Worm (Caenorhabditis elegans) whole organism, young adult: Measurements from ENCODE around the gene Y49F6C.8.

Experiments used
- D2030.7 ChIP-seq: fragments of 200-800 bp; sonication (Bioruptor generic); IDR thresholded peaks from 2 replicates; pipeline ENCODE4 v1.3.6; 2022; ENCODE audit warnings: missing genetic modification reagents, missing genetic modification characterization, missing compliant biosample characterization
- F10E7.11 ChIP-seq: sonication (generic microtip); optimal IDR thresholded peaks from 2 replicates; lab custom pipeline; 2017; ENCODE audit warnings: mild to moderate bottlenecking, missing genetic modification characterization, moderate library complexity, missing compliant biosample characterization
- F49E8.2 ChIP-seq: sonication (generic microtip); optimal IDR thresholded peaks from 3 replicates; lab custom pipeline; 2017; ENCODE audit warnings: missing genetic modification characterization, mild to moderate bottlenecking, missing compliant biosample characterization, antibody characterized with exemption, moderate library complexity; ENCODE audit not compliant: insufficient read depth
- F57A8.1 ChIP-seq: fragments of 200-800 bp; sonication (Bioruptor generic); optimal IDR thresholded peaks from 2 replicates; lab custom pipeline; 2018; ENCODE audit warnings: mild to moderate bottlenecking, missing genetic modification characterization, moderate library complexity, missing compliant biosample characterization
- K11D2.4 ChIP-seq: fragments of 200-800 bp; sonication (Bioruptor generic); IDR thresholded peaks from 2 replicates; pipeline ENCODE4 v1.3.6; 2022; ENCODE audit warnings: missing genetic modification reagents, missing genetic modification characterization, missing compliant biosample characterization
- Y79H2A.3 ChIP-seq: fragments of 200-800 bp; sonication (Bioruptor generic); conservative IDR thresholded peaks from 2 replicates; pipeline ENCODE4 v1.3.6; 2022; ENCODE audit warnings: missing genetic modification reagents, missing genetic modification characterization, missing compliant biosample characterization
- Y95B8A.8 ChIP-seq: fragments of 200-800 bp; sonication (Bioruptor generic); IDR thresholded peaks from 2 replicates; pipeline ENCODE4 v1.3.6; 2022; ENCODE audit warnings: missing genetic modification reagents, missing genetic modification characterization, missing compliant biosample characterization
- ZK185.1 ChIP-seq: sonication (generic microtip); optimal IDR thresholded peaks from 2 replicates; lab custom pipeline; 2016; ENCODE audit warnings: mild to moderate bottlenecking, missing genetic modification characterization, missing compliant biosample characterization; ENCODE audit not compliant: poor library complexity, severe bottlenecking
- ama-1 ChIP-seq, 3 experiments: fragments of 150-350 bp in 1 of 3; sonication (generic microtip) in 2 of 3; optimal IDR thresholded peaks; 2 replicates each; lab custom pipeline; 2014 to 2018; ENCODE audit warnings: missing biosample characterization in 2 of 3, missing genetic modification characterization in 2 of 3, missing genetic modification reagents in 2 of 3
- attf-5 ChIP-seq: fragments of 200-800 bp; sonication (Bioruptor generic); optimal IDR thresholded peaks from 2 replicates; lab custom pipeline; 2018; ENCODE audit warnings: mild to moderate bottlenecking, missing genetic modification characterization, missing compliant biosample characterization
- ccch-3 ChIP-seq: fragments of 200-800 bp; sonication (Bioruptor generic); optimal IDR thresholded peaks from 2 replicates; lab custom pipeline; 2018; ENCODE audit warnings: mild to moderate bottlenecking, missing genetic modification characterization, missing compliant biosample characterization
- ceh-40 ChIP-seq: fragments of 200-800 bp; sonication (Bioruptor generic); IDR thresholded peaks from 2 replicates; pipeline ENCODE4 v1.3.6; 2022; ENCODE audit warnings: missing genetic modification characterization, missing compliant biosample characterization
- ceh-79 ChIP-seq: sonication (generic microtip); optimal IDR thresholded peaks from 2 replicates; lab custom pipeline; 2017; ENCODE audit warnings: mild to moderate bottlenecking, missing genetic modification characterization, missing compliant biosample characterization
- ceh-91 ChIP-seq: fragments of 200-800 bp; sonication (Bioruptor generic); IDR thresholded peaks from 2 replicates; pipeline ENCODE4 v1.3.6; 2022; ENCODE audit warnings: missing genetic modification reagents, missing genetic modification characterization, missing compliant biosample characterization
- die-1 ChIP-seq: sonication (generic microtip); optimal IDR thresholded peaks from 2 replicates; lab custom pipeline; 2016; ENCODE audit warnings: missing genotype, mild to moderate bottlenecking, missing genetic modification characterization, missing compliant biosample characterization
- dox-1 ChIP-seq: fragments of 200-800 bp; sonication (Bioruptor generic); IDR thresholded peaks from 2 replicates; pipeline ENCODE4 v1.3.6; 2022; ENCODE audit warnings: missing genetic modification reagents, missing genetic modification characterization, missing compliant biosample characterization
- dpff-1 ChIP-seq: sonication (generic microtip); optimal IDR thresholded peaks from 2 replicates; lab custom pipeline; 2017; ENCODE audit warnings: mild to moderate bottlenecking, missing genetic modification characterization, missing compliant biosample characterization
- efl-1 ChIP-seq: fragments of 150-350 bp; optimal IDR thresholded peaks from 2 replicates; lab custom pipeline; 2014; ENCODE audit warnings: missing biosample characterization, missing genetic modification reagents, missing genetic modification characterization
- egl-18 ChIP-seq: fragments of 200-800 bp; sonication (Bioruptor generic); IDR thresholded peaks from 2 replicates; pipeline ENCODE4 v1.3.6; 2022; ENCODE audit warnings: missing genetic modification reagents, missing genetic modification characterization, missing compliant biosample characterization
- ekl-4 ChIP-seq: fragments of 200-800 bp; sonication (Bioruptor generic); IDR thresholded peaks from 2 replicates; pipeline ENCODE4 v1.3.6; 2022; ENCODE audit warnings: missing genetic modification reagents, missing genetic modification characterization, missing compliant biosample characterization
- gei-17 ChIP-seq: fragments of 200-800 bp; sonication (Bioruptor generic); optimal IDR thresholded peaks from 2 replicates; lab custom pipeline; 2018; ENCODE audit warnings: mild to moderate bottlenecking, missing genetic modification characterization, missing compliant biosample characterization
- hmg-1.2 ChIP-seq: fragments of 200-800 bp; sonication (Bioruptor generic); IDR thresholded peaks from 2 replicates; pipeline ENCODE4 v1.3.6; 2022; ENCODE audit warnings: missing genetic modification reagents, missing genetic modification characterization, missing compliant biosample characterization
- hsf-1 ChIP-seq: fragments of 200-800 bp; sonication (Bioruptor generic); IDR thresholded peaks from 2 replicates; pipeline ENCODE4 v1.3.6; 2022; ENCODE audit warnings: missing genetic modification reagents, missing genetic modification characterization, missing compliant biosample characterization
- lin-35 ChIP-seq, 3 experiments: fragments of 150-350 bp in 2 of 3; sonication (generic microtip) in 1 of 3; optimal IDR thresholded peaks; 2 replicates each; lab custom pipeline; 2014 to 2018; ENCODE audit warnings: missing biosample characterization in 3 of 3, missing genetic modification characterization in 3 of 3, missing genetic modification reagents in 3 of 3
- lin-40 ChIP-seq: sonication (generic microtip); optimal IDR thresholded peaks from 2 replicates; lab custom pipeline; 2016; ENCODE audit warnings: missing genetic modification characterization, mild to moderate bottlenecking, missing compliant biosample characterization, missing genotype, missing genetic modification reagents
- lsl-1 ChIP-seq: fragments of 200-800 bp; sonication (Bioruptor generic); optimal IDR thresholded peaks from 2 replicates; lab custom pipeline; 2018; ENCODE audit warnings: mild to moderate bottlenecking, missing genetic modification characterization, moderate library complexity, missing compliant biosample characterization
- madf-10 ChIP-seq: sonication (generic microtip); optimal IDR thresholded peaks from 2 replicates; lab custom pipeline; 2016; ENCODE audit warnings: mild to moderate bottlenecking, missing genetic modification characterization, missing compliant biosample characterization
- madf-6 ChIP-seq: fragments of 200-800 bp; sonication (Bioruptor generic); IDR thresholded peaks from 2 replicates; pipeline ENCODE4 v1.3.6; 2022; ENCODE audit warnings: missing genetic modification reagents, missing genetic modification characterization, missing compliant biosample characterization
- madf-8 ChIP-seq: fragments of 200-800 bp; sonication (Bioruptor generic); conservative IDR thresholded peaks from 2 replicates; pipeline ENCODE4 v1.3.6; 2022; ENCODE audit warnings: missing genetic modification reagents, missing genetic modification characterization, missing compliant biosample characterization
- mcd-1 ChIP-seq: fragments of 200-800 bp; sonication (Bioruptor generic); IDR thresholded peaks from 2 replicates; pipeline ENCODE4 v1.3.6; 2022; ENCODE audit warnings: missing genetic modification reagents, missing genetic modification characterization, missing compliant biosample characterization
- mxl-1 ChIP-seq: sonication (generic microtip); optimal IDR thresholded peaks from 2 replicates; lab custom pipeline; 2016; ENCODE audit warnings: missing genetic modification characterization, missing compliant biosample characterization
- nfya-2 ChIP-seq: fragments of 200-800 bp; sonication (Bioruptor generic); IDR thresholded peaks from 2 replicates; pipeline ENCODE4 v1.3.6; 2022; ENCODE audit warnings: missing genetic modification reagents, missing genetic modification characterization, missing compliant biosample characterization
- nfyb-1 ChIP-seq: fragments of 200-800 bp; sonication (Bioruptor generic); IDR thresholded peaks from 2 replicates; pipeline ENCODE4 v1.3.6; 2022; ENCODE audit warnings: missing genetic modification reagents, missing genetic modification characterization, missing compliant biosample characterization
- nhr-179 ChIP-seq: sonication (generic microtip); optimal IDR thresholded peaks from 2 replicates; lab custom pipeline; 2016; ENCODE audit warnings: mild to moderate bottlenecking, missing genetic modification characterization, missing compliant biosample characterization
- pbrm-1 ChIP-seq: fragments of 200-800 bp; sonication (Bioruptor generic); IDR thresholded peaks from 2 replicates; pipeline ENCODE4 v1.3.6; 2022; ENCODE audit warnings: missing genetic modification reagents, missing genetic modification characterization, missing compliant biosample characterization
- rcor-1 ChIP-seq: fragments of 200-800 bp; sonication (Bioruptor generic); IDR thresholded peaks from 2 replicates; pipeline ENCODE4 v1.3.6; 2022; ENCODE audit warnings: missing genetic modification reagents, missing genetic modification characterization, missing compliant biosample characterization
- snpc-1.1 ChIP-seq: sonication (generic microtip); optimal IDR thresholded peaks from 2 replicates; lab custom pipeline; 2017; ENCODE audit warnings: missing genetic modification characterization, mild to moderate bottlenecking, missing compliant biosample characterization, antibody characterized with exemption, moderate library complexity, missing genotype, missing genetic modification reagents; ENCODE audit not compliant: insufficient read depth
- sptf-2 ChIP-seq: fragments of 200-800 bp; sonication (Bioruptor generic); optimal IDR thresholded peaks from 2 replicates; lab custom pipeline; 2018; ENCODE audit warnings: mild to moderate bottlenecking, missing genetic modification characterization, missing compliant biosample characterization
- tbx-9 ChIP-seq: sonication (generic microtip); optimal IDR thresholded peaks from 2 replicates; lab custom pipeline; 2016; ENCODE audit warnings: borderline replicate concordance, missing genetic modification characterization, inconsistent platforms, missing compliant biosample characterization
- xnd-1 ChIP-seq: sonication (generic microtip); optimal IDR thresholded peaks from 2 replicates; lab custom pipeline; 2016; ENCODE audit warnings: missing genotype, missing genetic modification reagents, missing genetic modification characterization, missing compliant biosample characterization
- ztf-26 ChIP-seq: sonication (generic microtip); optimal IDR thresholded peaks from 2 replicates; lab custom pipeline; 2017; ENCODE audit warnings: missing genetic modification characterization, missing compliant biosample characterization

The Y49F6C.8 gene

ce11 chrII:3347940-3348610 lies 21.8 kb downstream of the Y49F6C.8 start, which contains the start of the genes F14D2.14 and bath-29:
Gene F14D2.14, minus strand, starts transcription at chrII:3347990.
Gene bath-29, plus strand, starts transcription at chrII:3348560.
- TF ChIP-seq Y79H2A.3 (no peak), lsl-1 (peak; percentile 71), F57A8.1 (GFP tag; lab: Kevin White, UChicago) (no peak), ceh-79 (tag; lab: Kevin White, UChicago) (no peak), madf-6 (GFP tag; lab: Robert Waterston, UW) (peak; percentile 84), rcor-1 (GFP tag; lab: Robert Waterston, UW) (peak; percentile 15; the same call in 1 of the 2 replicates), dox-1 (GFP tag; lab: Robert Waterston, UW) (peak; percentile 40; the same call in 1 of the 2 replicates), ekl-4 (GFP tag; lab: Robert Waterston, UW) (0 out of 2 replicates have a peak, but pooled peaks have one; percentile 23), efl-1 (GFP tag; lab: Kevin White, UChicago) (peak; percentile 0), mcd-1 (GFP tag; lab: Robert Waterston, UW) (0 out of 2 replicates have a peak, but pooled peaks have one; percentile 15), ceh-40 (GFP tag; lab: Robert Waterston, UW) (no peak), F10E7.11 (tag; lab: Kevin White, UChicago) (no peak), lin-35 (GFP tag; optimal IDR thresholded peaks at IDR 0.05; lab: Kevin White, UChicago) (no peak), dpff-1 (tag; lab: Kevin White, UChicago) (no peak), tbx-9 (no peak), nfya-2 (GFP tag; lab: Robert Waterston, UW) (no peak), Y95B8A.8 (GFP tag; lab: Robert Waterston, UW) (0 out of 2 replicates have a peak, but pooled peaks have one; percentile 10), nfyb-1 (GFP tag; lab: Robert Waterston, UW) (peak; percentile 70; the same call in 1 of the 2 replicates), ZK185.1 (no peak), K11D2.4 (no peak), gei-17 (no peak), D2030.7 (GFP tag; lab: Robert Waterston, UW) (peak; percentile 51), xnd-1 (tag; lab: Kevin White, UChicago) (peak; percentile 15), ztf-26 (tag; lab: Kevin White, UChicago) (no peak), pbrm-1 (GFP tag; lab: Robert Waterston, UW) (no peak), snpc-1.1 (tag; lab: Kevin White, UChicago) (no peak), madf-8 (0 out of 2 replicates have a peak, but pooled peaks have one; percentile 45), madf-10 (tag; lab: Kevin White, UChicago) (no peak), egl-18 (GFP tag; lab: Robert Waterston, UW) (no peak), mxl-1 (tag; lab: Kevin White, UChicago) (no peak), die-1 (tag; lab: Kevin White, UChicago) (no peak), hmg-1.2 (GFP tag; lab: Robert Waterston, UW) (0 out of 2 replicates have a peak, but pooled peaks have one; percentile 5), hsf-1 (GFP tag; lab: Robert Waterston, UW) (peak; percentile 90), attf-5 (GFP tag; lab: Kevin White, UChicago) (no peak), ama-1 (optimal IDR thresholded peaks at IDR 0.05; lab: Kevin White, UChicago) (no peak), ama-1 (GFP tag; optimal IDR thresholded peaks at IDR 0.05; lab: Kevin White, UChicago) (no peak), ccch-3 (GFP tag; lab: Kevin White, UChicago) (no peak)

ce11 chrII:3346328-3346780 lies 23.6 kb downstream of the Y49F6C.8 start, which contains the start of gene bath-30:
Gene bath-30, minus strand, starts transcription at chrII:3346378.
- TF ChIP-seq D2030.7 (GFP tag; lab: Robert Waterston, UW) = peak; percentile 40
- TF ChIP-seq madf-6 (GFP tag; lab: Robert Waterston, UW) = peak; percentile 52
- peak; percentile 81 for TF ChIP-seq lsl-1
- TF ChIP-seq F49E8.2 (tag; lab: Kevin White, UChicago) = peak; percentile 13
- no peak for TF ChIP-seq lin-40 (tag; lab: Kevin White, UChicago)
- TF ChIP-seq ceh-91 (GFP tag; lab: Robert Waterston, UW) = 0 out of 2 replicates have a peak, but pooled peaks have one; percentile 24
- no peak for TF ChIP-seq sptf-2 (GFP tag; lab: Kevin White, UChicago)
- TF ChIP-seq nhr-179 (tag; lab: Kevin White, UChicago) = no peak
- peak; percentile 13 for TF ChIP-seq snpc-1.1 (tag; lab: Kevin White, UChicago)
